Worm (Caenorhabditis elegans) whole organism, mixed stage, embryonic: ENCODE measurements around the gene F26A10.2.

Experiments used
- bed-3 ChIP-seq: fragments of 200-800 bp; sonication (Bioruptor generic); optimal IDR thresholded peaks from 3 replicates; lab custom pipeline; 2018; ENCODE audit warnings: mild to moderate bottlenecking, missing genetic modification characterization, moderate library complexity, missing compliant biosample characterization
- blmp-1 ChIP-seq: fragments of 150-350 bp; optimal IDR thresholded peaks from 2 replicates; lab custom pipeline; 2014; ENCODE audit warnings: missing biosample characterization, missing genetic modification characterization
- ceh-39 ChIP-seq: fragments of 150-350 bp; optimal IDR thresholded peaks from 2 replicates; lab custom pipeline; 2014; ENCODE audit warnings: missing biosample characterization, missing genetic modification characterization
- ceh-43 ChIP-seq: fragments of 200-800 bp; sonication (Bioruptor generic); optimal IDR thresholded peaks from 2 replicates; lab custom pipeline; 2018; ENCODE audit warnings: mild to moderate bottlenecking, missing genetic modification characterization, moderate library complexity, missing compliant biosample characterization
- ceh-83 ChIP-seq: fragments of 200-800 bp; sonication (Bioruptor generic); optimal IDR thresholded peaks from 2 replicates; lab custom pipeline; 2018; ENCODE audit warnings: mild to moderate bottlenecking, missing genetic modification characterization, missing compliant biosample characterization
- ces-1 ChIP-seq: fragments of 150-350 bp; optimal IDR thresholded peaks from 2 replicates; lab custom pipeline; 2014; ENCODE audit warnings: missing biosample characterization, missing genetic modification reagents, missing genetic modification characterization
- cnd-1 ChIP-seq: fragments of 200-800 bp; sonication (Bioruptor generic); optimal IDR thresholded peaks from 2 replicates; lab custom pipeline; 2018; ENCODE audit warnings: mild to moderate bottlenecking, missing genetic modification characterization, missing compliant biosample characterization
- drap-1 ChIP-seq: fragments of 200-800 bp; sonication (Bioruptor generic); optimal IDR thresholded peaks from 3 replicates; lab custom pipeline; 2018; ENCODE audit warnings: mild to moderate bottlenecking, missing genetic modification characterization, missing compliant biosample characterization
- elt-3 ChIP-seq: fragments of 150-350 bp; optimal IDR thresholded peaks from 2 replicates; lab custom pipeline; 2014; ENCODE audit warnings: missing biosample characterization, missing genetic modification characterization
- flh-1 ChIP-seq: fragments of 200-800 bp; sonication (Bioruptor generic); optimal IDR thresholded peaks from 2 replicates; lab custom pipeline; 2018; ENCODE audit warnings: mild to moderate bottlenecking, missing genetic modification characterization, moderate library complexity, missing compliant biosample characterization
- ham-2 ChIP-seq: fragments of 200-800 bp; sonication (Bioruptor generic); optimal IDR thresholded peaks from 2 replicates; lab custom pipeline; 2018; ENCODE audit warnings: mild to moderate bottlenecking, missing genetic modification characterization, missing compliant biosample characterization
- hlh-1 ChIP-seq: fragments of 150-350 bp; optimal IDR thresholded peaks from 2 replicates; lab custom pipeline; 2014; ENCODE audit warnings: missing biosample characterization, missing genetic modification reagents, missing genetic modification characterization
- lin-13 ChIP-seq: fragments of 150-350 bp; optimal IDR thresholded peaks from 2 replicates; lab custom pipeline; 2014; ENCODE audit warnings: missing biosample characterization, missing genetic modification characterization
- lin-32 ChIP-seq: fragments of 200-800 bp; sonication (Bioruptor generic); optimal IDR thresholded peaks from 2 replicates; lab custom pipeline; 2018; ENCODE audit warnings: mild to moderate bottlenecking, missing genetic modification characterization, missing compliant biosample characterization
- lsy-2 ChIP-seq: fragments of 150-350 bp; optimal IDR thresholded peaks from 2 replicates; lab custom pipeline; 2014; ENCODE audit warnings: missing biosample characterization, missing genetic modification characterization
- mls-2 ChIP-seq: sonication (generic microtip); optimal IDR thresholded peaks from 2 replicates; lab custom pipeline; 2016; ENCODE audit warnings: mild to moderate bottlenecking, missing genetic modification characterization, moderate library complexity, missing compliant biosample characterization
- nhr-2 ChIP-seq: fragments of 150-350 bp; optimal IDR thresholded peaks from 2 replicates; lab custom pipeline; 2014; ENCODE audit warnings: missing biosample characterization, missing genetic modification characterization
- nhr-237 ChIP-seq: fragments of 150-350 bp; optimal IDR thresholded peaks from 2 replicates; lab custom pipeline; 2014; ENCODE audit warnings: missing biosample characterization, missing genetic modification characterization
- nhr-28 ChIP-seq: fragments of 150-350 bp; optimal IDR thresholded peaks from 2 replicates; lab custom pipeline; 2014; ENCODE audit warnings: missing biosample characterization, missing genetic modification characterization
- pha-4 ChIP-seq: fragments of 150-350 bp; optimal IDR thresholded peaks from 2 replicates; lab custom pipeline; 2018; ENCODE audit warnings: missing biosample characterization, missing genetic modification reagents, missing genetic modification characterization
- sem-2 ChIP-seq: fragments of 200-800 bp; sonication (Bioruptor generic); optimal IDR thresholded peaks from 2 replicates; lab custom pipeline; 2018; ENCODE audit warnings: mild to moderate bottlenecking, missing genetic modification characterization, missing compliant biosample characterization
- snpc-4 ChIP-seq: fragments of 150-350 bp; optimal IDR thresholded peaks from 2 replicates; lab custom pipeline; 2014; ENCODE audit warnings: missing biosample characterization, missing genetic modification characterization
- sptf-1 ChIP-seq: sonication (generic microtip); optimal IDR thresholded peaks from 2 replicates; lab custom pipeline; 2017; ENCODE audit warnings: mild to moderate bottlenecking, missing genetic modification characterization, moderate library complexity, missing compliant biosample characterization
- tbx-8 ChIP-seq: fragments of 200-800 bp; sonication (Bioruptor generic); optimal IDR thresholded peaks from 2 replicates; lab custom pipeline; 2018; ENCODE audit warnings: mild to moderate bottlenecking, missing genetic modification characterization, moderate library complexity, missing compliant biosample characterization
- unc-120 ChIP-seq: sonication (generic microtip); optimal IDR thresholded peaks from 2 replicates; lab custom pipeline; 2017; ENCODE audit warnings: missing genetic modification characterization, missing compliant biosample characterization; ENCODE audit not compliant: poor library complexity, severe bottlenecking
- unc-39 ChIP-seq: fragments of 150-350 bp; optimal IDR thresholded peaks from 2 replicates; lab custom pipeline; 2014; ENCODE audit warnings: missing biosample characterization, missing genetic modification characterization
- zip-8 ChIP-seq: fragments of 150-350 bp; optimal IDR thresholded peaks from 2 replicates; lab custom pipeline; 2014; ENCODE audit warnings: missing biosample characterization, missing genetic modification characterization
- ztf-11 ChIP-seq: fragments of 150-350 bp; optimal IDR thresholded peaks from 2 replicates; lab custom pipeline; 2014; ENCODE audit warnings: missing biosample characterization, missing genetic modification characterization

Gene F26A10.2

DNA sequence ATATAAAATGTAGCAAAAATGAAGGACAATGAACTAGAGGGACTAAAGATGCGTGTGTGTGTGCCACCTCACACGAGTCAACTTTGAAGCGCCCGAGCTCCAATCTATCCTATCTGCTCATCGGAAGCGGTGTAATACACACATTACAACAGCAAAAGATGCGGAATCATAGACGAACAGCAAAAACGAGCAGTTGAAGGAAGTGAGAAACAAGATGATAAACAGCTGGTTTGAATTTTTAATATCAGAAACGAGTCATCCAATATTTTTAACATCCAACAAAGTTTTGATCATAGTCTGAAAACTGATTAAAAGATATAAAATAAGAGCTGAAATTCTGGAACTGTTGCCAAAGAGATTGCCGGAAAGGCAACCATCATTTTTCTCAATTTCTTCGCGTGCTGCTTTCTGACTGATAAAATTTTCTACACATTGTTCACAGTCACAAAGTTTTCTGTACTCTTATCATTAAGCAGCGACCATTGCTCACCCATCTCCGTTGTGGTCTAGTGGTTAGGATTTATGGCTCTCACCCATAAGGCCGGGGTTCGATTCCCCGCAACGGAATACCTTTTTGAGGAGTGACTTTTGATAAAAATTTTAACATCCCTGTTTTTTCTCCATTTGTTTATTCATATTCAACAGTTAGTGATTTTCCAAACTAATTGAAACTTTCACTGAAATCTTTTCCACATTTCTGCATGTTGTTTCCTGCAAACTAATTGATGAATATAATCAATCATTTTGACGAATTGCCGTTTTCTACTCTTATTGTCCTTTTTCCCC is 35.5 kb upstream of the F26A10.2 start, which contains the start of gene stn-2:
TSS of gene stn-2 (minus strand) at position 75 of the 786 bp plus-strand sequence.
- no peak for TF ChIP-seq drap-1
- TF ChIP-seq tbx-8, result no peak
- no peak for TF ChIP-seq nhr-28
- TF ChIP-seq ztf-11 (tag; lab: Kevin White, UChicago), result no peak
- TF ChIP-seq ceh-83, result no peak
- no peak for TF ChIP-seq snpc-4 (tag; lab: Kevin White, UChicago)
- TF ChIP-seq lin-13 (tag; lab: Kevin White, UChicago), result no peak
- no peak for TF ChIP-seq flh-1 (GFP tag; lab: Kevin White, UChicago)
- TF ChIP-seq zip-8, result no peak
- peak; percentile 87 for TF ChIP-seq hlh-1 (tag; lab: Kevin White, UChicago)
- TF ChIP-seq ces-1 (GFP tag; lab: Kevin White, UChicago), result no peak
- no peak for TF ChIP-seq ham-2 (GFP tag; lab: Kevin White, UChicago)
- TF ChIP-seq lin-32 (GFP tag; lab: Kevin White, UChicago), result no peak
- TF ChIP-seq unc-120 (tag; lab: Kevin White, UChicago), result peak; percentile 43
- no peak for TF ChIP-seq sem-2 (GFP tag; lab: Kevin White, UChicago)
- no peak for TF ChIP-seq ceh-39 (tag; lab: Kevin White, UChicago)
- TF ChIP-seq mls-2, result no peak

DNA sequence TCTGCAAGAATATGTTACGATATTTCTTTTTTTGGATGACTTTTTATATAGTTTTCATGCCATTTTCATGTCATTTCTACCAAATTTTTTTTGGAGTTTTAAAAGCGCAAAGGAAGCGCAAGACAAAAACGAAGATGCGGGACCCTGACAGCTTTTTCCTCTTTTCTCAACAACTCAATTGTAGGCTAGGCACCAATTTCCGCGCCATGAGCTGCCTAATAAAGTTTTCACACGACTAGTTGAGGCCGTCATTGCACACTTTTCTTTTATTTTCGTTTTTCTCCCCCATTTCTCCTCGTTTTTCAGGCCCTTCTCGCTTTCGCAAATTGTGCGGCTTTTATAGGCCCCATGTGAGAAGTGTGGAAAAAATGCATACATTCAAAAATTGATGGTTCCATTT is 34.6 kb upstream of the F26A10.2 start:
- TF ChIP-seq ces-1 (GFP tag; lab: Kevin White, UChicago) (peak; percentile 87), tbx-8 (no peak)
- TF ChIP-seq, all 35 proteins: peak for 1

DNA sequence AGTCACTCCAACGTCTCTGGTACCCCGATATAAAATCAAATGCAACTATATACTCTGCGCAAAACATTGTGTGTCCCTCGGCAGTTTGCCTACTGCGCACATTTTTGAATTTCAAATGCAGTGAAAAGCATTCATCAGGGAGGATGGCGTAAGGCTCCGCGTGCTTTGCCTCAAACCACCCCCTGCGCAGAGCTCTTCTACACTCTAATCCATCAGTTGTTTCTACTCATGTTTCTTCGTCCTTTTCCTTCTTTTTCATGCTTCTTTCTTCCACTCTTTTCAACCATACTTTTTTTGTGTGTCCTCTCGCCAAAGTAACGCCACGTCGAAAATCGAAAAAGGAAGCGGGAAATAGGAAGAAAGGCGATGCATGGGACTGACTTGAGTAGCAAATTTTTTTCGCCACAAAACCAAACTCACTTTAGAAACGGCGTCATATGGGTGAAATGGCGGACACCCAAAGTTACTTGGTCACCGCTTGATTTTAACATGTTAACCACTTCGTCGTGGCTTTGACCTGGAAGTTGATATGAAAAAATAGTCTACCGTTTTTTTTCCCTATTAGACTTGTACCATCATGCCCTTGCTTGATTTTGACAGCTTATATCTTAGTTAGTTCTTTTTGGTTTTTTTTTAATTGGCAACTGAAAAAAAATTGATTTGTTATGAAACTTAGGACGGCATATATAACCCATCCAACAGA is 33.4 kb upstream of the F26A10.2 start:
- TF ChIP-seq blmp-1 (no peak), ces-1 (GFP tag; lab: Kevin White, UChicago) (peak; percentile 20)
- TF ChIP-seq, all 35 proteins: peak for 1

DNA sequence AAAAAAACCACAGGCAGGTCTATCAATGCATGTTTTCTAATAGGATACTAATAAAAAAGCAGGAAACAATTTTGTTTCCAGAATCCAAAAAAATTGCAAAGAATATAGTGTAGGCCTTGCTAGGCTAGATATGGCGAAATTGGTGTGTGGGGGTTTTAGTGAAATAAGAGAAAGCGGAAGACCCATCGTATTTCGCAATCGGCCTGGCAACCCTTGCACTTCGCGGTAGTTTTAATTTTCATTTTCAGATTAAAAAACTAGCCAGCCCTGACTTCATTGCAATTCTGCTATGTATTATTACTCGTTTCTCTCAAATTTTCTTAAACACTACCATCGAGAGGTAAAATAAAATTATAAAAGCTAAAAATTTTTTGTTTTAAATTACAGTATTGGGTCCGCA is 29.7 kb upstream of the F26A10.2 start:
- TF ChIP-seq bed-3 (GFP tag; lab: Kevin White, UChicago) (no peak), zip-8 (no peak), elt-3 (tag; lab: Kevin White, UChicago) (no peak), ztf-11 (tag; lab: Kevin White, UChicago) (no peak), ces-1 (GFP tag; lab: Kevin White, UChicago) (no peak), sptf-1 (tag; lab: Kevin White, UChicago) (no peak), unc-120 (tag; lab: Kevin White, UChicago) (no peak), nhr-237 (tag; lab: Kevin White, UChicago) (no peak), nhr-28 (no peak), ceh-39 (tag; lab: Kevin White, UChicago) (no peak), drap-1 (no peak), ceh-83 (no peak), nhr-2 (tag; lab: Kevin White, UChicago) (no peak), unc-39 (tag; lab: Kevin White, UChicago) (no peak), lin-32 (GFP tag; lab: Kevin White, UChicago) (no peak), blmp-1 (no peak)

DNA sequence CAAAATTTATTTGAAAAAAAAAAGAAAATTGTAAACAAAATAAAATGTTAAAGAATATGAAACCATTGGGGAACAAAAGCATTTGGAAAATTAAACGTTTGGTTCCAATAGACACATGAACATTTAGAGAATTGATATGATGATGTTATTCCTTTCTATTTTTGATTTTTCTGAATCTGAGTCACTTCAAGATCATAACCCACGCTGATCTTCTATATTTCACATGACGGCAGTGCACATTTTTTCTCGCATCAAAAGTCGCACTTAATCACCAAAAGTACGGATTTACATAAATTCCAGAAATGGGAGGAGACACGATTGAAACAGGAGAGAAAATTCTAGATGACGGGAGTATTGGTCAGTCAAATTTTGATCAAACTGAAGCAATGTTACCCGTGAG is 27.5 kb upstream of the F26A10.2 start, which contains the start of gene F27D9.2:
TSS of gene F27D9.2 (plus strand) at position 301 of the 400 bp plus-strand sequence.
- TF ChIP-seq pha-4 (tag; lab: Kevin White, UChicago), result no peak

DNA sequence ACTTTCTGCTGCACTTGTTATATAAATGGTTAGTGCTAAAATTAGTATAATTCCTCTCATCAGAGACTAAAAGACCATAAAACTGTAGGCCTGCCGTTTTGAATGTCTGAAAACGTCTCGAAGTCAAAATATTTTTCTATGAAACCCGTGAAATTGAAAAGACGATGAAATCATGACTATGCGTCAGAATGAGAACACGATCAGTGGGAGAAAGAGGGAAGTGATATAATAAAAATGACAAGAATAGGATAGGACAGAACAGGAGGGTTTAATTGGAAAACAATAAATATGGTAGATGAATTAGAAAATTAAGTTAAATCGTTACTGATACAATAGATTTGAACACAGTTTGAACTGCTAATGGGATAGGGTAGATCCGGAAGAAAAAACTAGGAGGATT is 25.4 kb upstream of the F26A10.2 start, which contains the start of gene F27D9.7:
TSS of gene F27D9.7 (minus strand) at position 101 of the 400 bp plus-strand sequence.
- TF ChIP-seq cnd-1 (tag; lab: Kevin White, UChicago) (no peak), ces-1 (GFP tag; lab: Kevin White, UChicago) (no peak), flh-1 (GFP tag; lab: Kevin White, UChicago) (no peak), ceh-43 (GFP tag; lab: Kevin White, UChicago) (no peak), ceh-83 (no peak), zip-8 (no peak), lin-13 (tag; lab: Kevin White, UChicago) (no peak), pha-4 (tag; lab: Kevin White, UChicago) (no peak), mls-2 (no peak), elt-3 (tag; lab: Kevin White, UChicago) (no peak), lsy-2 (tag; lab: Kevin White, UChicago) (no peak), hlh-1 (tag; lab: Kevin White, UChicago) (no peak), nhr-237 (tag; lab: Kevin White, UChicago) (no peak), bed-3 (GFP tag; lab: Kevin White, UChicago) (no peak), sem-2 (GFP tag; lab: Kevin White, UChicago) (no peak), nhr-2 (tag; lab: Kevin White, UChicago) (no peak)
- TF ChIP-seq, all 35 proteins: peak for 0
